Worm (Caenorhabditis elegans): ENCODE results near the gene srd-59.
A peak's percentile ranks its signal among the peaks of the same experiment; 100 is the strongest.

The srd-59 gene

DNA sequence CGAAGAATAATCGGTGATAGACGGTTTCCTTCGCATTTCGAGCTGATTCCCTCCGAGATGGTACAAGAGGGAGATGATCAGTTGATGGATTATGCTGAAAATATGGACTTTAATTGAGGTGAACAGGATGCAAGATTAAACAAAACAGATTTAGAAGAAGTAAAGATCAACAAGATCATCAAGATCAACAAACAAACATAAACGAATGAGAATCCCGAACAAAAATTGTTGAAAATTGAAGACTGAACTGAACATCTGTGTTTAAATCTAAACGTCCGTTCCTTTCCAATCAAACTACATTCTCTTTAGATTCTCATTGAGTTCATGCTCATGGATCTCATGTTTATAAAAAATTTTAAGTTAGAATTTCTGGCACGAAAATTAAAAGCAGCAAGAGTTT lies 30.6 kb upstream of the srd-59 start, which contains the start of gene glc-4:
Gene glc-4, minus strand, starts transcription at position 101 of the 400 bp plus-strand sequence.
- TF ChIP-seq spr-1 (tag; optimal IDR thresholded peaks at IDR 0.05) (no peak), mes-2 (tag; optimal IDR thresholded peaks at IDR 0.05; ENCODE audit: poor library complexity, severe bottlenecking) (no peak), hlh-11 (tag; optimal IDR thresholded peaks at IDR 0.05) (no peak), Y5F2A.4 (GFP tag; optimal IDR thresholded peaks at IDR 0.05) (no peak), nhr-237 (tag; optimal IDR thresholded peaks at IDR 0.05) (no peak), zfp-3 (GFP tag; conservative IDR thresholded peaks at IDR 0.05) (no peak), T26A8.4 (GFP tag; IDR thresholded peaks at IDR 0.05) (no peak), ztf-11 (tag; optimal IDR thresholded peaks at IDR 0.05) (no peak), saeg-2 (GFP tag; IDR thresholded peaks at IDR 0.05) (no peak), ama-1 (optimal IDR thresholded peaks at IDR 0.05) (no peak), unc-130 (GFP tag; optimal IDR thresholded peaks at IDR 0.05) (no peak), dve-1 (tag; optimal IDR thresholded peaks at IDR 0.05; ENCODE audit: insufficient read depth) (no peak), lin-13 (GFP tag; optimal IDR thresholded peaks at IDR 0.05) (no peak), ceh-62 (tag; optimal IDR thresholded peaks at IDR 0.05) (no peak), set-16 (GFP tag; IDR thresholded peaks at IDR 0.05) (no peak), F26F4.8 (GFP tag; conservative IDR thresholded peaks at IDR 0.05) (no peak)

DNA sequence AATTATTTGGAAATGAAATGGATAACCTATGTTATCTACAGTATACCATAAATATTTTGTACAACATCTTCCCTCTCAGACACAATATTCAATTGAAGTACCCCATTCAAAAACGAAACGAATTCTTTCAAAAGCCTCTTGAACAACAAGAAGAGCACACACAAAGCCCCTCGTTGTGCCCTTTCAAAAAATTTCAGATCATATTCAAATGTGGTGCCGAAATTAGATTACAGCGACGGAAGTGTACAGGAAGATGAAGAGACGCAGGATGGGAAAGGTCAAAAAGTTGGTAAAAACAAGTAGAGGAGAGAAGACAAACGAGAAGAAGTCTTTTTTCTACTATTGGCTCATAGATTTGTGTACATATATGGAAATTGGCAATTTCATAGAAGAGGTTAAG lies 29.4 kb upstream of the srd-59 start:
- TF ChIP-seq lin-15B (tag; optimal IDR thresholded peaks at IDR 0.05) (no peak), fkh-10 (GFP tag; optimal IDR thresholded peaks at IDR 0.05) (peak; percentile 74)

ce11 chrII:7182630-7183029 lies 22.9 kb upstream of the srd-59 start:
- TF ChIP-seq daf-19 (GFP tag; conservative IDR thresholded peaks at IDR 0.05) = no peak
- TF ChIP-seq ceh-28 (tag; optimal IDR thresholded peaks at IDR 0.05) = no peak
- no peak for TF ChIP-seq zfp-3 (GFP tag; conservative IDR thresholded peaks at IDR 0.05)
- TF ChIP-seq aly-2 (tag; optimal IDR thresholded peaks at IDR 0.05) = no peak
- peak; percentile 21 for TF ChIP-seq rbr-2 (tag; optimal IDR thresholded peaks at IDR 0.05)
- peak; percentile 90 for TF ChIP-seq aha-1 (tag)
- TF ChIP-seq hlh-30 (tag; optimal IDR thresholded peaks at IDR 0.05; ENCODE audit: insufficient read depth) = no peak
- TF ChIP-seq snpc-4 (tag; optimal IDR thresholded peaks at IDR 0.05) = no peak
- TF ChIP-seq mxl-2 (GFP tag; conservative IDR thresholded peaks at IDR 0.05) = no peak
- TF ChIP-seq dpl-1 (GFP tag; optimal IDR thresholded peaks at IDR 0.05) = no peak
- TF ChIP-seq lin-1 (GFP tag; IDR thresholded peaks at IDR 0.05) = no peak
- no peak for TF ChIP-seq sdz-12 (GFP tag; optimal IDR thresholded peaks at IDR 0.05)
- no peak for TF ChIP-seq skn-1 (tag; optimal IDR thresholded peaks at IDR 0.05)
- no peak for TF ChIP-seq mes-2 (tag; optimal IDR thresholded peaks at IDR 0.05; ENCODE audit: poor library complexity, severe bottlenecking)
- TF ChIP-seq lin-13 (GFP tag; optimal IDR thresholded peaks at IDR 0.05) = no peak
- no peak for TF ChIP-seq lir-3 (tag; optimal IDR thresholded peaks at IDR 0.05)
- peak; percentile 45 for TF ChIP-seq mep-1 (tag; optimal IDR thresholded peaks at IDR 0.05)
- TF ChIP-seq nhr-6 (tag; optimal IDR thresholded peaks at IDR 0.05) = no peak
- no peak for TF ChIP-seq madf-9 (GFP tag; conservative IDR thresholded peaks at IDR 0.05)
- no peak for TF ChIP-seq hlh-11 (tag; optimal IDR thresholded peaks at IDR 0.05)
- no peak for TF ChIP-seq F37D6.2 (tag; optimal IDR thresholded peaks at IDR 0.05)
- 0 out of 2 replicates have a peak, but pooled peaks have one; percentile 31 for TF ChIP-seq ctbp-1 (GFP tag; IDR thresholded peaks at IDR 0.05)
- TF ChIP-seq Y48G9A.11 (GFP tag; IDR thresholded peaks at IDR 0.05) = no peak
- no peak for TF ChIP-seq nhr-41 (GFP tag; IDR thresholded peaks at IDR 0.05)
- TF ChIP-seq gei-8 (GFP tag; optimal IDR thresholded peaks at IDR 0.05) = no peak
- TF ChIP-seq spr-1 (tag; optimal IDR thresholded peaks at IDR 0.05) = no peak
- no peak for TF ChIP-seq dve-1 (tag; optimal IDR thresholded peaks at IDR 0.05; ENCODE audit: insufficient read depth)
- no peak for TF ChIP-seq ZK546.5 (tag; optimal IDR thresholded peaks at IDR 0.05)
- no peak for TF ChIP-seq R02D3.7 (tag; optimal IDR thresholded peaks at IDR 0.05)
- no peak for TF ChIP-seq F26F4.8 (GFP tag; conservative IDR thresholded peaks at IDR 0.05)
- TF ChIP-seq fkh-10 (GFP tag; optimal IDR thresholded peaks at IDR 0.05) = peak; percentile 78
- no peak for TF ChIP-seq ama-1 (optimal IDR thresholded peaks at IDR 0.05)
- no peak for TF ChIP-seq daf-12 (tag; optimal IDR thresholded peaks at IDR 0.05)
- no peak for TF ChIP-seq lim-7 (GFP tag; IDR thresholded peaks at IDR 0.05)
- peak; percentile 32 for TF ChIP-seq nhr-11 (tag; optimal IDR thresholded peaks at IDR 0.05)
- no peak for TF ChIP-seq nhr-102 (tag; optimal IDR thresholded peaks at IDR 0.05)
- peak; percentile 19 to 27 for TF ChIP-seq lsy-2 (tag; optimal IDR thresholded peaks at IDR 0.05)
- TF ChIP-seq mxl-3 (GFP tag; optimal IDR thresholded peaks at IDR 0.05) = no peak
- TF ChIP-seq lin-39 (tag; optimal IDR thresholded peaks at IDR 0.05) = no peak
